Worm (Caenorhabditis elegans) whole organism, L3 larva: ENCODE measurements around the gene T09F3.7.

Experiments used
- R02D3.7 ChIP-seq: fragments of 150-350 bp; optimal IDR thresholded peaks from 2 replicates; lab custom pipeline; 2014; ENCODE audit warnings: missing biosample characterization, missing genetic modification characterization
- ZK546.5 ChIP-seq: sonication (generic microtip); optimal IDR thresholded peaks from 2 replicates; lab custom pipeline; 2017; ENCODE audit warnings: missing biosample characterization, missing genetic modification characterization
- aly-2 ChIP-seq: fragments of 150-350 bp; optimal IDR thresholded peaks from 2 replicates; lab custom pipeline; 2014; ENCODE audit warnings: missing biosample characterization, missing genetic modification characterization
- ama-1 ChIP-seq: fragments of 150-350 bp; optimal IDR thresholded peaks from 2 replicates; lab custom pipeline; 2018
- ceh-28 ChIP-seq: fragments of 150-350 bp; optimal IDR thresholded peaks from 2 replicates; lab custom pipeline; 2014; ENCODE audit warnings: missing biosample characterization, missing genetic modification reagents, missing genetic modification characterization
- ceh-82 ChIP-seq: fragments of 150-350 bp; optimal IDR thresholded peaks from 2 replicates; lab custom pipeline; 2014; ENCODE audit warnings: missing biosample characterization, missing genetic modification characterization
- ceh-9 ChIP-seq: sonication (generic microtip); optimal IDR thresholded peaks from 2 replicates; lab custom pipeline; 2018; ENCODE audit warnings: missing biosample characterization, missing genetic modification characterization
- daf-12 ChIP-seq: fragments of 150-350 bp; optimal IDR thresholded peaks from 2 replicates; lab custom pipeline; 2014; ENCODE audit warnings: missing biosample characterization, missing genetic modification reagents, missing genetic modification characterization
- egl-27 ChIP-seq: sonication (generic microtip); optimal IDR thresholded peaks from 4 replicates; lab custom pipeline; 2017; ENCODE audit warnings: missing biosample characterization, missing genetic modification reagents, missing genetic modification characterization
- elt-1 ChIP-seq: fragments of 150-350 bp; optimal IDR thresholded peaks from 2 replicates; lab custom pipeline; 2014; ENCODE audit warnings: missing biosample characterization, missing genetic modification characterization
- elt-2 ChIP-seq: sonication (generic microtip); optimal IDR thresholded peaks from 2 replicates; lab custom pipeline; 2016; ENCODE audit warnings: missing genetic modification reagents, mild to moderate bottlenecking, missing genetic modification characterization, missing compliant biosample characterization
- elt-3 ChIP-seq, 3 experiments: fragments of 150-350 bp in 1 of 3; sonication (generic microtip) in 2 of 3; optimal IDR thresholded peaks; 2 replicates in 2 of 3; 4 replicates in 1 of 3; lab custom pipeline; 2014 to 2017; ENCODE audit warnings: missing biosample characterization in 3 of 3, missing genetic modification characterization in 3 of 3
- eor-1 ChIP-seq, 2 experiments: fragments of 150-350 bp; optimal IDR thresholded peaks; 2 replicates each; lab custom pipeline; 2014 to 2018; ENCODE audit warnings: missing biosample characterization in 2 of 2, missing genetic modification characterization in 2 of 2
- fkh-10 ChIP-seq: sonication (generic microtip); optimal IDR thresholded peaks from 2 replicates; lab custom pipeline; 2017; ENCODE audit warnings: missing biosample characterization, missing genetic modification reagents, missing genetic modification characterization
- fos-1 ChIP-seq: fragments of 150-350 bp; optimal IDR thresholded peaks from 2 replicates; lab custom pipeline; 2014; ENCODE audit warnings: missing biosample characterization, missing genetic modification characterization
- hmg-11 ChIP-seq: sonication (generic microtip); optimal IDR thresholded peaks from 2 replicates; lab custom pipeline; 2016; ENCODE audit warnings: missing genetic modification characterization, missing compliant biosample characterization
- jun-1 ChIP-seq: fragments of 150-350 bp; optimal IDR thresholded peaks from 2 replicates; lab custom pipeline; 2014; ENCODE audit warnings: missing biosample characterization, missing genetic modification reagents, missing genetic modification characterization
- lin-15B ChIP-seq: fragments of 150-350 bp; optimal IDR thresholded peaks from 2 replicates; lab custom pipeline; 2014; ENCODE audit warnings: missing biosample characterization, missing genetic modification characterization
- lin-39 ChIP-seq: fragments of 150-350 bp; optimal IDR thresholded peaks from 2 replicates; lab custom pipeline; 2018; ENCODE audit warnings: missing biosample characterization, missing genetic modification reagents, missing genetic modification characterization
- lsy-12 ChIP-seq: sonication (generic microtip); optimal IDR thresholded peaks from 2 replicates; lab custom pipeline; 2016; ENCODE audit warnings: mild to moderate bottlenecking, missing genetic modification characterization, missing compliant biosample characterization
- mdl-1 ChIP-seq: fragments of 150-350 bp; optimal IDR thresholded peaks from 2 replicates; lab custom pipeline; 2014; ENCODE audit warnings: missing biosample characterization, missing genetic modification characterization
- mml-1 ChIP-seq: fragments of 150-350 bp; sonication (generic microtip); optimal IDR thresholded peaks from 3 replicates; lab custom pipeline; 2014; ENCODE audit warnings: missing biosample characterization, missing genetic modification characterization
- nfya-1 ChIP-seq: sonication (generic microtip); optimal IDR thresholded peaks from 2 replicates; lab custom pipeline; 2017; ENCODE audit warnings: missing genetic modification characterization, mild to moderate bottlenecking, missing compliant biosample characterization, antibody characterized with exemption, moderate library complexity; ENCODE audit not compliant: insufficient read depth
- nhr-11 ChIP-seq: fragments of 150-350 bp; optimal IDR thresholded peaks from 2 replicates; lab custom pipeline; 2014; ENCODE audit warnings: missing biosample characterization, missing genetic modification characterization
- nhr-12 ChIP-seq: fragments of 150-350 bp; optimal IDR thresholded peaks from 2 replicates; lab custom pipeline; 2014; ENCODE audit warnings: missing biosample characterization, missing genetic modification characterization
- nhr-23 ChIP-seq: fragments of 150-350 bp; optimal IDR thresholded peaks from 2 replicates; lab custom pipeline; 2014; ENCODE audit warnings: missing biosample characterization, missing genetic modification reagents, missing genetic modification characterization
- nhr-25 ChIP-seq: sonication (generic microtip); optimal IDR thresholded peaks from 2 replicates; lab custom pipeline; 2017; ENCODE audit warnings: missing biosample characterization, missing genetic modification characterization
- nhr-28 ChIP-seq: fragments of 150-350 bp; optimal IDR thresholded peaks from 2 replicates; lab custom pipeline; 2014; ENCODE audit warnings: missing biosample characterization, missing genetic modification characterization
- nhr-43 ChIP-seq: sonication (generic microtip); optimal IDR thresholded peaks from 2 replicates; lab custom pipeline; 2016; ENCODE audit warnings: mild to moderate bottlenecking, missing genetic modification characterization, missing compliant biosample characterization; ENCODE audit not compliant: poor library complexity, severe bottlenecking
- nhr-76 ChIP-seq: fragments of 150-350 bp; sonication (generic microtip); optimal IDR thresholded peaks from 5 replicates; lab custom pipeline; 2014; ENCODE audit warnings: missing biosample characterization, missing genetic modification characterization
- nhr-77 ChIP-seq: fragments of 150-350 bp; optimal IDR thresholded peaks from 2 replicates; lab custom pipeline; 2014; ENCODE audit warnings: missing biosample characterization, missing genetic modification characterization
- pha-4 ChIP-seq: fragments of 150-350 bp; optimal IDR thresholded peaks from 2 replicates; lab custom pipeline; 2014; ENCODE audit warnings: missing biosample characterization, missing genetic modification reagents, missing genetic modification characterization
- pqm-1 ChIP-seq: fragments of 150-350 bp; optimal IDR thresholded peaks from 2 replicates; lab custom pipeline; 2017; ENCODE audit warnings: missing biosample characterization, missing genetic modification characterization, inconsistent platforms
- sea-2 ChIP-seq: fragments of 150-350 bp; sonication (generic microtip); optimal IDR thresholded peaks from 4 replicates; lab custom pipeline; 2014; ENCODE audit warnings: missing biosample characterization, missing genetic modification reagents, missing genetic modification characterization
- skn-1 ChIP-seq: fragments of 150-350 bp; optimal IDR thresholded peaks from 2 replicates; lab custom pipeline; 2014; ENCODE audit warnings: missing biosample characterization, missing genetic modification characterization
- snpc-4 ChIP-seq: fragments of 150-350 bp; optimal IDR thresholded peaks from 2 replicates; lab custom pipeline; 2014; ENCODE audit warnings: missing biosample characterization, missing genetic modification characterization
- tbx-2 ChIP-seq: sonication (generic microtip); optimal IDR thresholded peaks from 2 replicates; lab custom pipeline; 2016; ENCODE audit warnings: mild to moderate bottlenecking, missing genetic modification characterization, missing compliant biosample characterization
- unc-39 ChIP-seq: sonication (generic microtip); optimal IDR thresholded peaks from 4 replicates; lab custom pipeline; 2017; ENCODE audit warnings: missing biosample characterization, missing genetic modification characterization
- unc-62 ChIP-seq: fragments of 150-350 bp; sonication (generic microtip); optimal IDR thresholded peaks from 4 replicates; lab custom pipeline; 2014; ENCODE audit warnings: missing biosample characterization, missing genetic modification reagents, missing genetic modification characterization
- zag-1 ChIP-seq: fragments of 150-350 bp; optimal IDR thresholded peaks from 2 replicates; lab custom pipeline; 2014; ENCODE audit warnings: missing biosample characterization, missing genetic modification characterization
- ztf-11 ChIP-seq: fragments of 150-350 bp; optimal IDR thresholded peaks from 2 replicates; lab custom pipeline; 2014; ENCODE audit warnings: missing biosample characterization, missing genetic modification characterization
- ztf-4 ChIP-seq: fragments of 150-350 bp; optimal IDR thresholded peaks from 2 replicates; lab custom pipeline; 2014; ENCODE audit warnings: missing biosample characterization, missing genetic modification characterization

The T09F3.7 gene

DNA sequence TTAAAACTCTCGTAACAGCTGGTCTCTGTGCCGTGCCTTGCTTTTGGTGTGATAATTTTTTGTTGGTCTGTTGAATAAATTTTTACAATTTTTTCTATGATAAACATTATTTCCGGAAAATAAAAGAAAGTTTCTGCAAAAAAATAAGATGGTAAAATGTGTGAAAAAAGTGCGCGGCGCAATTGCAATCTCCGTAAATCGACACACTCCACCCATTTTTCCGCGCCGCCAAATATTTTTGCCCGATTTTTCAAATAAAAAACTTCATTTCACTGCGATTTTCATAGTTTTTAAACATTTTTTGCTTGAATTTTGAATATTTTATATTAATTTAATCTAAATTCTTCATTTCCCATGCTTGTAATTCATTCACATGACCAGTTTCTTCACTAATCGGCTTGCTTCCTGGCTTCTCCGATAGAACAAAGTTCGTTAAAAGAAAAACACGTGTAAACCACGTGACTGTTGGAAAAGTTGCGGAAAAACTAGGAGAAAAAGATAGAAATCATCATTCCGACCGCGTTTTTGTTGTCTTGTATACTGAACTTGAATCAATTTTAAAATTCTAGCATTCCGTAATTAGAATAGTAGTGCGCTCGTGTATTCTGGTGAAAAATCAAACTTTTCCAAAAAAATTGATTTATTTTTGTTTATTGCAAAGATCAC lies 2.8 kb upstream of the T09F3.7 start (continued):
- TF ChIP-seq aly-2 (no peak), sea-2 (GFP tag; lab: Kevin White, UChicago) (no peak)

DNA sequence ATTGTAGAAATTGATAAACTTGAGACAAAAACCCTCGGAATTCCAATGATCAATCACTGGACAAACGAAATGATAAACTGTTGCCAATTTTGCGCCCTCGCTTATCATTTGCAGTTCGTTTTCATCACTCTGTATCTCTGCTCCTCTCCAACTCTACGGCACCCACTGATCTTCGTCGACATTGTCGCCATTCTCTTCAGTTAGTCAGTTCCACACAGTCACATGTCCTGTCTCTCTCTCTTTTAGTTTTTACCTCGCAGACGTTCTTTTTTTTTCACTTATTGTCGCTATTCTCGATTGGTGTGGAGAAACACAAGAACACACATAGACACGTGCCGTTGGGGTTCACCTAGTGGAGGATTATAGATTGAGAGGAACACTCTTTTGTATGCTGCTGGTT lies 1.9 kb upstream of the T09F3.7 start:
- TF ChIP-seq lin-39 (tag; lab: Kevin White, UChicago) (no peak), pqm-1 (tag; lab: Kevin White, UChicago) (peak; percentile 83), nhr-23 (tag; lab: Kevin White, UChicago) (peak; percentile 69), nfya-1 (tag; lab: Kevin White, UChicago) (peak; percentile 74), zag-1 (no peak), ama-1 (lab: Kevin White, UChicago) (peak; percentile 13), nhr-76 (no peak), lin-15B (tag; lab: Kevin White, UChicago) (no peak), nhr-43 (peak; percentile 84), ZK546.5 (tag; lab: Kevin White, UChicago) (no peak), elt-2 (tag; lab: Kevin White, UChicago) (peak; percentile 94), jun-1 (peak; percentile 74), snpc-4 (tag; lab: Kevin White, UChicago) (peak; percentile 15), lsy-12 (tag; lab: Kevin White, UChicago) (peak; percentile 28), elt-1 (no peak), fos-1 (tag; lab: Kevin White, UChicago) (no peak), nhr-12 (tag; lab: Kevin White, UChicago) (no peak), egl-27 (peak; percentile 16), ztf-4 (no peak), mdl-1 (tag; lab: Kevin White, UChicago) (peak; percentile 72), skn-1 (tag; lab: Kevin White, UChicago) (peak; percentile 46), unc-62 (GFP tag; lab: Kevin White, UChicago) (no peak), nhr-25 (tag; lab: Kevin White, UChicago) (peak; percentile 86), hmg-11 (tag; lab: Kevin White, UChicago) (peak; percentile 7), ceh-9 (tag; lab: Kevin White, UChicago) (no peak), tbx-2 (no peak), elt-3 (tag; optimal IDR thresholded peaks at IDR 0.05; lab: Kevin White, UChicago) (peak in 1 of 3 experiments; percentile 58), pha-4 (tag; lab: Kevin White, UChicago) (peak; percentile 85)

DNA sequence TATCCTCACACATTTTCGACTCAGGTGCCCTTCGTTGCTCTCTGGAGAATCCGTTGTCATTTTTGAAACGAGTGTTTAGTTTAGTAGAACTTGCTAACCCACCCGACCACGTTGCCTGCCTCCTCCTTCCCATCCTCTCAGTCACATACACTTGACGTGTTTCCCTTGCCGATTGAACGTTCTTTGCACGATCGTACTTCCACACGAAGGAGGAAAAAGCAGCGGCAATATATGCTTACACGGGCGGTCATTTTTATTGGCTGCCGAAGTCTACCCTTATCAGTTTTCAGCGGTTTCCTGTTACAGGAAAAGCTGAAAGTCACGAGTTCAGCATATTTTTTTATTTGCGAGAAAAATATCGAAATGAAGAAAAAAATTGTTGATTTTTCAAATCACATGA lies 1.2 kb upstream of the T09F3.7 start:
- peak; percentile 89 for TF ChIP-seq elt-2 (tag; lab: Kevin White, UChicago)
- TF ChIP-seq lin-39 (tag; lab: Kevin White, UChicago), result no peak
- peak; percentile 19 for TF ChIP-seq nhr-23 (tag; lab: Kevin White, UChicago)
- TF ChIP-seq nhr-76, result peak; percentile 4
- peak; percentile 14 for TF ChIP-seq lin-15B (tag; lab: Kevin White, UChicago)
- TF ChIP-seq pha-4 (tag; lab: Kevin White, UChicago), result peak; percentile 69
- no peak for TF ChIP-seq nhr-11
- TF ChIP-seq mdl-1 (tag; lab: Kevin White, UChicago), result no peak
- peak; percentile 75 for TF ChIP-seq jun-1
- no peak for TF ChIP-seq ztf-4
- no peak for TF ChIP-seq nhr-12 (tag; lab: Kevin White, UChicago)
- peak; percentile 75 for TF ChIP-seq ama-1 (lab: Kevin White, UChicago)
- TF ChIP-seq nhr-25 (tag; lab: Kevin White, UChicago), result peak; percentile 56
- TF ChIP-seq nhr-28, result no peak
- TF ChIP-seq ceh-28 (tag; lab: Kevin White, UChicago), result no peak
- peak; percentile 60 for TF ChIP-seq nhr-43
- TF ChIP-seq eor-1 (tag; optimal IDR thresholded peaks at IDR 0.05; lab: Kevin White, UChicago), result no peak
- TF ChIP-seq pqm-1 (tag; lab: Kevin White, UChicago), result peak; percentile 97
- peak; percentile 62 for TF ChIP-seq nfya-1 (tag; lab: Kevin White, UChicago)
- TF ChIP-seq mml-1, result peak; percentile 53

DNA sequence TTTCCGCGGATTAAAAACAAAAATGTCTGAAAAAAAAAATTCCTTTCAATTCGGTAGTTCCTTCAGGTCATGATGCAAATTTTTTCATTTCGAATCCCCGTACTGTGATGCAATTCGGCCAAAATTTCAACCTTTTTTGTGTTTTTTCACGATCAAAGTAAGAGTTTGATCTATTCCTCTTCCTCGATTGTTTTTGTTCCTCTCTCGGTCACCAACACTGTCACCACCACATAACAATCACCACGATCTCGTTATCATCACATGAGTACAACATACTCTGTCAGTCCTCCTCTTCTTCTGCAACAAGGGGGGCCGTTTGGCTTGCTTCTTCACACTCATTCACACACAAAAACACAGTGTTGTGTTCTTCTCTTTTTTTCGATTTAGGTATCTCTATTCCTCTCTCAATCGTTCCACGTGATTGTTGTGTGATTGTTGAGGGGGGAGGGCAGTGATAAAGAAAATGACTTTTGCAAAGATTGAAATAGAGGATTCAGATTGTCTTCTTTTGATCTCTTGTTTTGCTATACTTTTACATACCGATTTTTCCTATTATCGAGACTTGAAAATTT lies 632 bp upstream of the T09F3.7 start:
- TF ChIP-seq ceh-82, result no peak
- TF ChIP-seq fkh-10 (GFP tag; lab: Kevin White, UChicago), result no peak
- peak; percentile 78 for TF ChIP-seq nhr-23 (tag; lab: Kevin White, UChicago)
- no peak for TF ChIP-seq daf-12 (tag; lab: Kevin White, UChicago)
- no peak for TF ChIP-seq fos-1 (tag; lab: Kevin White, UChicago)
- peak; percentile 58 for TF ChIP-seq jun-1
- TF ChIP-seq snpc-4 (tag; lab: Kevin White, UChicago), result no peak
- TF ChIP-seq ztf-4, result no peak
- TF ChIP-seq R02D3.7 (tag; lab: Kevin White, UChicago), result no peak
- peak; percentile 4 for TF ChIP-seq mdl-1 (tag; lab: Kevin White, UChicago)
- peak; percentile 28 for TF ChIP-seq mml-1
- TF ChIP-seq pha-4 (tag; lab: Kevin White, UChicago), result peak; percentile 27
- TF ChIP-seq nfya-1 (tag; lab: Kevin White, UChicago), result peak; percentile 56
- TF ChIP-seq nhr-43, result peak; percentile 77
- no peak for TF ChIP-seq nhr-77 (tag; lab: Kevin White, UChicago)
- no peak for TF ChIP-seq skn-1 (tag; lab: Kevin White, UChicago)
- TF ChIP-seq elt-2 (tag; lab: Kevin White, UChicago), result peak; percentile 44
- TF ChIP-seq nhr-11, result peak; percentile 39
- TF ChIP-seq unc-62 (GFP tag; lab: Kevin White, UChicago), result no peak
- no peak for TF ChIP-seq ztf-11
- TF ChIP-seq ceh-9 (tag; lab: Kevin White, UChicago), result no peak
- no peak for TF ChIP-seq nhr-12 (tag; lab: Kevin White, UChicago)
- peak in 1 of 3 experiments; percentile 66 for TF ChIP-seq elt-3 (tag; optimal IDR thresholded peaks at IDR 0.05; lab: Kevin White, UChicago)
- TF ChIP-seq hmg-11 (tag; lab: Kevin White, UChicago), result no peak
- TF ChIP-seq unc-39 (tag; lab: Kevin White, UChicago), result no peak
